Worm (Caenorhabditis elegans) whole organism, L3 larva: ENCODE measurements around the gene pde-12.

ENCODE experiments used
- R02D3.7 ChIP-seq: fragments of 150-350 bp; optimal IDR thresholded peaks from 2 replicates; lab custom pipeline; 2014; ENCODE audit warnings: missing biosample characterization, missing genetic modification characterization
- ZK546.5 ChIP-seq: sonication (generic microtip); optimal IDR thresholded peaks from 2 replicates; lab custom pipeline; 2017; ENCODE audit warnings: missing biosample characterization, missing genetic modification characterization
- ama-1 ChIP-seq: fragments of 150-350 bp; optimal IDR thresholded peaks from 2 replicates; lab custom pipeline; 2018
- ceh-16 ChIP-seq: sonication (generic microtip); optimal IDR thresholded peaks from 2 replicates; lab custom pipeline; 2017; ENCODE audit warnings: missing biosample characterization, missing genetic modification characterization
- ceh-28 ChIP-seq: fragments of 150-350 bp; optimal IDR thresholded peaks from 2 replicates; lab custom pipeline; 2014; ENCODE audit warnings: missing biosample characterization, missing genetic modification reagents, missing genetic modification characterization
- ceh-82 ChIP-seq: fragments of 150-350 bp; optimal IDR thresholded peaks from 2 replicates; lab custom pipeline; 2014; ENCODE audit warnings: missing biosample characterization, missing genetic modification characterization
- ceh-9 ChIP-seq: sonication (generic microtip); optimal IDR thresholded peaks from 2 replicates; lab custom pipeline; 2018; ENCODE audit warnings: missing biosample characterization, missing genetic modification characterization
- egl-27 ChIP-seq: sonication (generic microtip); optimal IDR thresholded peaks from 4 replicates; lab custom pipeline; 2017; ENCODE audit warnings: missing biosample characterization, missing genetic modification reagents, missing genetic modification characterization
- egl-5 ChIP-seq: fragments of 150-350 bp; optimal IDR thresholded peaks from 2 replicates; lab custom pipeline; 2017; ENCODE audit warnings: missing biosample characterization, missing genetic modification reagents, missing genetic modification characterization, inconsistent platforms
- elt-1 ChIP-seq: fragments of 150-350 bp; optimal IDR thresholded peaks from 2 replicates; lab custom pipeline; 2014; ENCODE audit warnings: missing biosample characterization, missing genetic modification characterization
- elt-2 ChIP-seq: sonication (generic microtip); optimal IDR thresholded peaks from 2 replicates; lab custom pipeline; 2016; ENCODE audit warnings: missing genetic modification reagents, mild to moderate bottlenecking, missing genetic modification characterization, missing compliant biosample characterization
- elt-3 ChIP-seq, 3 experiments: fragments of 150-350 bp in 1 of 3; sonication (generic microtip) in 2 of 3; optimal IDR thresholded peaks; 2 replicates in 2 of 3; 4 replicates in 1 of 3; lab custom pipeline; 2014 to 2017; ENCODE audit warnings: missing biosample characterization in 3 of 3, missing genetic modification characterization in 3 of 3
- eor-1 ChIP-seq, 2 experiments: fragments of 150-350 bp; optimal IDR thresholded peaks; 2 replicates each; lab custom pipeline; 2014 to 2018; ENCODE audit warnings: missing biosample characterization in 2 of 2, missing genetic modification characterization in 2 of 2
- fkh-10 ChIP-seq: sonication (generic microtip); optimal IDR thresholded peaks from 2 replicates; lab custom pipeline; 2017; ENCODE audit warnings: missing biosample characterization, missing genetic modification reagents, missing genetic modification characterization
- fkh-2 ChIP-seq: fragments of 150-350 bp; optimal IDR thresholded peaks from 2 replicates; lab custom pipeline; 2014; ENCODE audit warnings: missing biosample characterization, missing genetic modification reagents, missing genetic modification characterization
- fos-1 ChIP-seq: fragments of 150-350 bp; optimal IDR thresholded peaks from 2 replicates; lab custom pipeline; 2014; ENCODE audit warnings: missing biosample characterization, missing genetic modification characterization
- hmg-11 ChIP-seq: sonication (generic microtip); optimal IDR thresholded peaks from 2 replicates; lab custom pipeline; 2016; ENCODE audit warnings: missing genetic modification characterization, missing compliant biosample characterization
- jun-1 ChIP-seq: fragments of 150-350 bp; optimal IDR thresholded peaks from 2 replicates; lab custom pipeline; 2014; ENCODE audit warnings: missing biosample characterization, missing genetic modification reagents, missing genetic modification characterization
- lin-15B ChIP-seq: fragments of 150-350 bp; optimal IDR thresholded peaks from 2 replicates; lab custom pipeline; 2014; ENCODE audit warnings: missing biosample characterization, missing genetic modification characterization
- lin-39 ChIP-seq: fragments of 150-350 bp; optimal IDR thresholded peaks from 2 replicates; lab custom pipeline; 2018; ENCODE audit warnings: missing biosample characterization, missing genetic modification reagents, missing genetic modification characterization
- lsy-12 ChIP-seq: sonication (generic microtip); optimal IDR thresholded peaks from 2 replicates; lab custom pipeline; 2016; ENCODE audit warnings: mild to moderate bottlenecking, missing genetic modification characterization, missing compliant biosample characterization
- mml-1 ChIP-seq: fragments of 150-350 bp; sonication (generic microtip); optimal IDR thresholded peaks from 3 replicates; lab custom pipeline; 2014; ENCODE audit warnings: missing biosample characterization, missing genetic modification characterization
- nfya-1 ChIP-seq: sonication (generic microtip); optimal IDR thresholded peaks from 2 replicates; lab custom pipeline; 2017; ENCODE audit warnings: missing genetic modification characterization, mild to moderate bottlenecking, missing compliant biosample characterization, antibody characterized with exemption, moderate library complexity; ENCODE audit not compliant: insufficient read depth
- nhr-12 ChIP-seq: fragments of 150-350 bp; optimal IDR thresholded peaks from 2 replicates; lab custom pipeline; 2014; ENCODE audit warnings: missing biosample characterization, missing genetic modification characterization
- nhr-23 ChIP-seq: fragments of 150-350 bp; optimal IDR thresholded peaks from 2 replicates; lab custom pipeline; 2014; ENCODE audit warnings: missing biosample characterization, missing genetic modification reagents, missing genetic modification characterization
- nhr-237 ChIP-seq: fragments of 150-350 bp; optimal IDR thresholded peaks from 2 replicates; lab custom pipeline; 2014; ENCODE audit warnings: missing biosample characterization, missing genetic modification characterization
- nhr-25 ChIP-seq: sonication (generic microtip); optimal IDR thresholded peaks from 2 replicates; lab custom pipeline; 2017; ENCODE audit warnings: missing biosample characterization, missing genetic modification characterization
- nhr-43 ChIP-seq: sonication (generic microtip); optimal IDR thresholded peaks from 2 replicates; lab custom pipeline; 2016; ENCODE audit warnings: mild to moderate bottlenecking, missing genetic modification characterization, missing compliant biosample characterization; ENCODE audit not compliant: poor library complexity, severe bottlenecking
- nhr-67 ChIP-seq: fragments of 150-350 bp; optimal IDR thresholded peaks from 2 replicates; lab custom pipeline; 2014; ENCODE audit warnings: missing biosample characterization, missing genetic modification characterization
- nhr-76 ChIP-seq: fragments of 150-350 bp; sonication (generic microtip); optimal IDR thresholded peaks from 5 replicates; lab custom pipeline; 2014; ENCODE audit warnings: missing biosample characterization, missing genetic modification characterization
- nhr-77 ChIP-seq: fragments of 150-350 bp; optimal IDR thresholded peaks from 2 replicates; lab custom pipeline; 2014; ENCODE audit warnings: missing biosample characterization, missing genetic modification characterization
- pha-4 ChIP-seq: fragments of 150-350 bp; optimal IDR thresholded peaks from 2 replicates; lab custom pipeline; 2014; ENCODE audit warnings: missing biosample characterization, missing genetic modification reagents, missing genetic modification characterization
- pqm-1 ChIP-seq: fragments of 150-350 bp; optimal IDR thresholded peaks from 2 replicates; lab custom pipeline; 2017; ENCODE audit warnings: missing biosample characterization, missing genetic modification characterization, inconsistent platforms
- sea-2 ChIP-seq: fragments of 150-350 bp; sonication (generic microtip); optimal IDR thresholded peaks from 4 replicates; lab custom pipeline; 2014; ENCODE audit warnings: missing biosample characterization, missing genetic modification reagents, missing genetic modification characterization
- skn-1 ChIP-seq: fragments of 150-350 bp; optimal IDR thresholded peaks from 2 replicates; lab custom pipeline; 2014; ENCODE audit warnings: missing biosample characterization, missing genetic modification characterization
- snpc-4 ChIP-seq: fragments of 150-350 bp; optimal IDR thresholded peaks from 2 replicates; lab custom pipeline; 2014; ENCODE audit warnings: missing biosample characterization, missing genetic modification characterization
- tbx-2 ChIP-seq: sonication (generic microtip); optimal IDR thresholded peaks from 2 replicates; lab custom pipeline; 2016; ENCODE audit warnings: mild to moderate bottlenecking, missing genetic modification characterization, missing compliant biosample characterization
- unc-39 ChIP-seq: sonication (generic microtip); optimal IDR thresholded peaks from 4 replicates; lab custom pipeline; 2017; ENCODE audit warnings: missing biosample characterization, missing genetic modification characterization
- zag-1 ChIP-seq: fragments of 150-350 bp; optimal IDR thresholded peaks from 2 replicates; lab custom pipeline; 2014; ENCODE audit warnings: missing biosample characterization, missing genetic modification characterization
- ztf-4 ChIP-seq: fragments of 150-350 bp; optimal IDR thresholded peaks from 2 replicates; lab custom pipeline; 2014; ENCODE audit warnings: missing biosample characterization, missing genetic modification characterization

The pde-12 gene

ce11 chrIII:10844873-10845272 lies at the start of gene pde-12:
Gene pde-12 (minus strand): TSS chrIII:10845020.
- TF ChIP-seq nhr-25 (tag; lab: Kevin White, UChicago) (peak; percentile 67), mml-1 (tag; lab: Kevin White, UChicago) (no peak), egl-5 (peak; percentile 1), nfya-1 (tag; lab: Kevin White, UChicago) (peak; percentile 87), ceh-16 (no peak), pqm-1 (tag; lab: Kevin White, UChicago) (no peak), unc-39 (tag; lab: Kevin White, UChicago) (no peak), lin-39 (tag; lab: Kevin White, UChicago) (peak; percentile 20), elt-1 (tag; lab: Kevin White, UChicago) (peak; percentile 44), tbx-2 (tag; lab: Kevin White, UChicago) (peak; percentile 83), nhr-43 (tag; lab: Kevin White, UChicago) (peak; percentile 76), fkh-2 (tag; lab: Kevin White, UChicago) (no peak), lsy-12 (tag; lab: Kevin White, UChicago) (peak; percentile 83), elt-2 (tag; lab: Kevin White, UChicago) (peak; percentile 44), nhr-77 (tag; lab: Kevin White, UChicago) (peak; percentile 56), pha-4 (tag; lab: Kevin White, UChicago) (peak; percentile 82), ceh-28 (peak; percentile 51), R02D3.7 (peak; percentile 67), skn-1 (tag; lab: Kevin White, UChicago) (peak; percentile 52), jun-1 (tag; lab: Kevin White, UChicago) (peak; percentile 62), nhr-23 (tag; lab: Kevin White, UChicago) (peak; percentile 91), snpc-4 (peak; percentile 25), hmg-11 (tag; lab: Kevin White, UChicago) (peak; percentile 71), ceh-82 (tag; lab: Kevin White, UChicago) (peak; percentile 6), eor-1 (tag; optimal IDR thresholded peaks at IDR 0.05; lab: Kevin White, UChicago) (no peak), lin-15B (tag; lab: Kevin White, UChicago) (peak; percentile 89)

ce11 chrIII:10894220-10894619 lies 49.4 kb upstream of the pde-12 start, which contains the start of gene fbxb-87:
Gene fbxb-87 (plus strand): TSS chrIII:10894520.
- TF ChIP-seq ztf-4 (tag; lab: Kevin White, UChicago) (no peak), lin-39 (tag; lab: Kevin White, UChicago) (no peak), nhr-25 (tag; lab: Kevin White, UChicago) (no peak), fkh-2 (tag; lab: Kevin White, UChicago) (no peak), nhr-12 (tag; lab: Kevin White, UChicago) (no peak)

DNA sequence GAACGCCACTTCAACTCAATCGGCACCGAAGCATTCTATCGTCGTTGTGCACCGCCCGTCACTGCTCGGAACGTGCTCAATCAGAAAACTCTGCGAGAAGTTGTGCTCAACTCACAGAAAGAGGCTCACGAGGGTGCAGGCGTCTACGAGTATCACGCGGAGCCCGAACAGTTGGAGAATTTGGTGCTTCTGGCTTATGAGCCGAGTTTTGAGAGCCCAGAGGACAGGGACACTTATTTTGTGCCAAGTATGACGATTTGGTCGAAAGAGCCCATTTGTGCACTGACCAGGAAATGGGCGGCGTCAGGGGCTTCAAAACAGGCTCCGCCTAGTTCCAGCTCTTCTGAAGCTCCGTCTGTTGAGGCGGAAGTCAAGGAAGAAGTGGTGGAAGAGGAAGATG lies 44.0 kb upstream of the pde-12 start:
- TF ChIP-seq ama-1 (lab: Kevin White, UChicago): no peak
- no peak for TF ChIP-seq ceh-9
- no peak for TF ChIP-seq mml-1 (tag; lab: Kevin White, UChicago)
- no peak for TF ChIP-seq nhr-237 (tag; lab: Kevin White, UChicago)
- no peak for TF ChIP-seq nhr-67 (tag; lab: Kevin White, UChicago)
- TF ChIP-seq nhr-23 (tag; lab: Kevin White, UChicago): no peak
- TF ChIP-seq pqm-1 (tag; lab: Kevin White, UChicago): no peak
- TF ChIP-seq nhr-76 (tag; lab: Kevin White, UChicago): no peak
- no peak for TF ChIP-seq fkh-2 (tag; lab: Kevin White, UChicago)
- TF ChIP-seq eor-1 (tag; optimal IDR thresholded peaks at IDR 0.05; lab: Kevin White, UChicago): no peak
- no peak for TF ChIP-seq elt-1 (tag; lab: Kevin White, UChicago)
- TF ChIP-seq zag-1 (tag; lab: Kevin White, UChicago): no peak
- TF ChIP-seq lin-39 (tag; lab: Kevin White, UChicago): no peak
- TF ChIP-seq pha-4 (tag; lab: Kevin White, UChicago): no peak

DNA sequence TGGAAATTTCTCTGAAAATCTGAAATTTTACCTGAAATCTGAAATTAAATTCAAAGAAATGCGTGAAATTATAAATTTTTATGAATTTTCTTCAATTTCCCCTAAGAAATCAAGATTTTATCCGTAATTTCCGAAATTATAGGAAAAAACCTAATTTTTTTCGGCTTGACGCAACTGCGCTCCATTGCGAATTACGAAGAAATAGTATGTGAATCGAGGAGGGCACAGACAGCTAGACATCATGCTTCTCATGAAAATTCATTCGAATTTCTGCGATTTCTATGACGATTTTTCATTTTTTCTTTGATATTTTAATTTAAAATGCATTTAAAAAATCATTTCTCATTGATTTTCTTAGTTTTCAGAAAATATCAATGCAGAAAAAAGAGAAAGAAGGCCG lies 37.2 kb upstream of the pde-12 start:
- TF ChIP-seq pqm-1 (tag; lab: Kevin White, UChicago): peak; percentile 5
- TF ChIP-seq R02D3.7: peak; percentile 6
- peak; percentile 40 for TF ChIP-seq egl-5
- no peak for TF ChIP-seq fos-1 (tag; lab: Kevin White, UChicago)
- no peak for TF ChIP-seq fkh-2 (tag; lab: Kevin White, UChicago)
- peak; percentile 43 for TF ChIP-seq hmg-11 (tag; lab: Kevin White, UChicago)
- peak; percentile 90 for TF ChIP-seq lin-15B (tag; lab: Kevin White, UChicago)
- TF ChIP-seq elt-3 (tag; optimal IDR thresholded peaks at IDR 0.05; lab: Kevin White, UChicago): no peak
- peak; percentile 46 for TF ChIP-seq snpc-4
- TF ChIP-seq egl-27 (tag; lab: Kevin White, UChicago): no peak
- peak; percentile 77 for TF ChIP-seq nfya-1 (tag; lab: Kevin White, UChicago)
- no peak for TF ChIP-seq sea-2 (GFP tag; lab: Kevin White, UChicago)
- TF ChIP-seq nhr-67 (tag; lab: Kevin White, UChicago): no peak
- peak; percentile 3 for TF ChIP-seq lin-39 (tag; lab: Kevin White, UChicago)
- TF ChIP-seq pha-4 (tag; lab: Kevin White, UChicago): peak; percentile 78
- no peak for TF ChIP-seq fkh-10
- no peak for TF ChIP-seq ZK546.5 (tag; lab: Kevin White, UChicago)
- TF ChIP-seq nhr-23 (tag; lab: Kevin White, UChicago): peak; percentile 59
- TF ChIP-seq nhr-25 (tag; lab: Kevin White, UChicago): peak; percentile 28
